Fruit fly (Drosophila melanogaster): ENCODE measurements around the gene D19A.

Gene D19A

DNA sequence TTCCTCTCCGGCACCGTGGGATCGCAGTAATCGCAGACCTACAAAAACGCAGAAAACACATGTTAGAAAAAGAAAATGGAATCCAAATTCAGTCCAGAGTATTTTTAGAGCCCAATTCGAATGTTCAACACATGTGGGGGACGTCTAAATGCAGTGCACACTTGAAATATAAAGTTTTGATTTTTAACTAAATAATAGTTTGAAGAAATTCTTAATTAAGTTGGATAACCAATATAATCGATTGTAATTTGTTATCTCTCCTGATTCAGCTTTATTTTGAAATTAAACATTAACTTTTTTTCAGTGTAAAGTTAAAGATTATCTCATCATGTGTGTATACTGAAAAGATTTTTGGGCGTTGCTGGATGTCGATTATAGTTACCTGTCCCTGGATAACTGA, 28.3 kb upstream of the D19A start (continued):
- TF ChIP-seq Eip74EF (GFP tag; optimal IDR thresholded peaks at IDR 0.05) (peak in 1 of 2 experiments; percentile 50), unpg (GFP tag; optimal IDR thresholded peaks at IDR 0.05) (peak; percentile 88), ATbp (GFP tag; optimal IDR thresholded peaks at IDR 0.05) (peak; percentile 50)

DNA sequence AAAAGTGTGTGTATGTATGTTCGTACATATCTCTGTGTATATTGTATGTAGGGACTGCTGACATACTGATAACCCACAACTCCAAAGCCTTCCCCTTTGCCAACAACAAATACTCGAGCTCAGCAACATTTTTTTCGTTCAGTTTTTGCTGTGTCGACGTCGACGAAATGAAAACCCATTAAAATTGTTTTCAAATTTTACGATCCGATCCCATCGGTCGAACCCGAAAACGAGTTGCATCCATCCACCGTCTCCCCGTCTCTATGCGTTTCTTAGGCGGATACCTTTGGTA, 27.8 kb upstream of the D19A start:
- TF ChIP-seq fd102C (GFP tag; optimal IDR thresholded peaks at IDR 0.05): no peak
- TF ChIP-seq Ravus (GFP tag; IDR thresholded peaks at IDR 0.05): no peak
- TF ChIP-seq jumu (GFP tag; optimal IDR thresholded peaks at IDR 0.05): no peak
- peak; percentile 33; the same call in 1 of the 2 replicates for TF ChIP-seq CG4360 (GFP tag; IDR thresholded peaks at IDR 0.05)
- TF ChIP-seq chinmo (GFP tag; IDR thresholded peaks at IDR 0.05; ENCODE audit: partially characterized antibody): 0 out of 4 replicates have a peak, but pooled peaks have one; percentile 18
- TF ChIP-seq CG9932 (GFP tag; IDR thresholded peaks at IDR 0.05): no peak
- no peak for TF ChIP-seq CG7786 (GFP tag; optimal IDR thresholded peaks at IDR 0.05)
- peak; percentile 4 for TF ChIP-seq CG10543 (GFP tag; optimal IDR thresholded peaks at IDR 0.05)
- TF ChIP-seq CG34376 (GFP tag; optimal IDR thresholded peaks at IDR 0.05): peak; percentile 11
- no peak for TF ChIP-seq CG8089 (GFP tag; optimal IDR thresholded peaks at IDR 0.05)
- no peak for TF ChIP-seq CG14441 (GFP tag; IDR thresholded peaks at IDR 0.05)
- peak; percentile 35 for TF ChIP-seq Deaf1 (tag; optimal IDR thresholded peaks at IDR 0.05)
- TF ChIP-seq Kr (GFP tag; optimal IDR thresholded peaks at IDR 0.05): peak; percentile 35
- TF ChIP-seq CG6791 (GFP tag; IDR thresholded peaks at IDR 0.05; ENCODE audit: partially characterized antibody): peak; percentile 34; the same call in 1 of the 3 replicates
- no peak for TF ChIP-seq slp2 (GFP tag; optimal IDR thresholded peaks at IDR 0.05)
- TF ChIP-seq mam (GFP tag; optimal IDR thresholded peaks at IDR 0.05): no peak
- no peak for TF ChIP-seq CG13775 (GFP tag; optimal IDR thresholded peaks at IDR 0.05)
- no peak for TF ChIP-seq jing (GFP tag; optimal IDR thresholded peaks at IDR 0.05)
- TF ChIP-seq CG1792 (GFP tag; optimal IDR thresholded peaks at IDR 0.05): no peak
- TF ChIP-seq Ada2b (GFP tag; IDR thresholded peaks at IDR 0.05): no peak
- TF ChIP-seq Fer1 (GFP tag; optimal IDR thresholded peaks at IDR 0.05): no peak
- TF ChIP-seq fu2 (GFP tag; optimal IDR thresholded peaks at IDR 0.05): no peak
- no peak for TF ChIP-seq NFAT (GFP tag; IDR thresholded peaks at IDR 0.05)
- no peak for TF ChIP-seq grn (GFP tag; optimal IDR thresholded peaks at IDR 0.05)
- TF ChIP-seq Oli (tag; optimal IDR thresholded peaks at IDR 0.05): no peak
- no peak for TF ChIP-seq CG16813 (GFP tag; IDR thresholded peaks at IDR 0.05; ENCODE audit: partially characterized antibody)
- TF ChIP-seq sc (optimal IDR thresholded peaks at IDR 0.05): no peak
- TF ChIP-seq sc (GFP tag; optimal IDR thresholded peaks at IDR 0.05): no peak
- no peak for TF ChIP-seq D19A (tag; optimal IDR thresholded peaks at IDR 0.05)
- no peak for TF ChIP-seq CG15514 (GFP tag; optimal IDR thresholded peaks at IDR 0.05)
- TF ChIP-seq CG12769 (tag; optimal IDR thresholded peaks at IDR 0.05): no peak
- TF ChIP-seq Drgx (GFP tag; IDR thresholded peaks at IDR 0.05): no peak
- TF ChIP-seq disco-r (GFP tag; optimal IDR thresholded peaks at IDR 0.05): no peak
- TF ChIP-seq cg (GFP tag; optimal IDR thresholded peaks at IDR 0.05): peak; percentile 22
- no peak for TF ChIP-seq tgo (GFP tag; IDR thresholded peaks at IDR 0.05)
- no peak for TF ChIP-seq CG10274 (GFP tag; optimal IDR thresholded peaks at IDR 0.05)
- no peak for TF ChIP-seq CG30403 (GFP tag; optimal IDR thresholded peaks at IDR 0.05)
- no peak for TF ChIP-seq Dref (GFP tag; IDR thresholded peaks at IDR 0.05)
- no peak for TF ChIP-seq sens-2 (GFP tag; IDR thresholded peaks at IDR 0.05)
- TF ChIP-seq CG11456 (GFP tag; IDR thresholded peaks at IDR 0.05): no peak
- no peak for TF ChIP-seq CG32532 (GFP tag; IDR thresholded peaks at IDR 0.05)
- TF ChIP-seq Fer3 (tag; optimal IDR thresholded peaks at IDR 0.05): no peak
- TF ChIP-seq sug (tag; optimal IDR thresholded peaks at IDR 0.05): no peak
- no peak for TF ChIP-seq Pdp1 (GFP tag; optimal IDR thresholded peaks at IDR 0.05)
- TF ChIP-seq CG8944 (GFP tag; optimal IDR thresholded peaks at IDR 0.05): no peak
- no peak for TF ChIP-seq Hey (tag; optimal IDR thresholded peaks at IDR 0.05)
- no peak for TF ChIP-seq chif (GFP tag; optimal IDR thresholded peaks at IDR 0.05)
